Worm (Caenorhabditis elegans) whole organism, young adult: Measurements from ENCODE around the gene lin-32.

Experiments
- B0336.3 ChIP-seq: fragments of 200-800 bp; sonication (Bioruptor generic); IDR thresholded peaks from 2 replicates; pipeline ENCODE4 v1.3.6; 2022; ENCODE audit warnings: missing genetic modification characterization, missing compliant biosample characterization
- F23B12.7 ChIP-seq: sonication (generic microtip); optimal IDR thresholded peaks from 2 replicates; lab custom pipeline; 2017; ENCODE audit warnings: missing genetic modification characterization, mild to moderate bottlenecking, missing compliant biosample characterization, antibody characterized with exemption, moderate library complexity; ENCODE audit not compliant: insufficient read depth
- F52B5.7 ChIP-seq: sonication (generic microtip); optimal IDR thresholded peaks from 2 replicates; lab custom pipeline; 2016; ENCODE audit warnings: mild to moderate bottlenecking, missing genetic modification characterization, missing compliant biosample characterization
- F55B11.4 ChIP-seq: sonication (generic microtip); optimal IDR thresholded peaks from 2 replicates; lab custom pipeline; 2016; ENCODE audit warnings: missing compliant biosample characterization, missing genetic modification characterization, borderline replicate concordance; ENCODE audit not compliant: insufficient read depth
- F57A8.1 ChIP-seq: fragments of 200-800 bp; sonication (Bioruptor generic); optimal IDR thresholded peaks from 2 replicates; lab custom pipeline; 2018; ENCODE audit warnings: mild to moderate bottlenecking, missing genetic modification characterization, moderate library complexity, missing compliant biosample characterization
- T07F8.4 ChIP-seq: sonication (generic microtip); optimal IDR thresholded peaks from 2 replicates; lab custom pipeline; 2016; ENCODE audit warnings: mild to moderate bottlenecking, missing genetic modification characterization, moderate library complexity, missing compliant biosample characterization
- Y56A3A.18 ChIP-seq: fragments of 200-800 bp; sonication (Bioruptor generic); IDR thresholded peaks from 2 replicates; pipeline ENCODE4 v1.3.6; 2022; ENCODE audit warnings: missing genetic modification reagents, missing genetic modification characterization, missing compliant biosample characterization
- Y79H2A.3 ChIP-seq: fragments of 200-800 bp; sonication (Bioruptor generic); conservative IDR thresholded peaks from 2 replicates; pipeline ENCODE4 v1.3.6; 2022; ENCODE audit warnings: missing genetic modification reagents, missing genetic modification characterization, missing compliant biosample characterization
- athp-1 ChIP-seq: sonication (generic microtip); optimal IDR thresholded peaks from 2 replicates; lab custom pipeline; 2017; ENCODE audit warnings: mild to moderate bottlenecking, missing genetic modification characterization, missing compliant biosample characterization
- attf-3 ChIP-seq: fragments of 200-800 bp; sonication (Bioruptor generic); conservative IDR thresholded peaks from 2 replicates; pipeline ENCODE4 v1.3.6; 2022; ENCODE audit warnings: missing genetic modification reagents, missing genetic modification characterization, missing compliant biosample characterization
- cebp-1 ChIP-seq, 2 experiments: fragments of 200-800 bp in 1 of 2; sonication (Bioruptor generic) in 1 of 2; sonication (generic microtip) in 1 of 2; IDR thresholded peaks in 1 of 2; optimal IDR thresholded peaks in 1 of 2; 2 replicates each; pipeline versions ENCODE4 v1.3.6 to Lab custom; 2017 to 2022; ENCODE audit warnings: missing compliant biosample characterization in 2 of 2, missing genetic modification characterization in 2 of 2, mild to moderate bottlenecking in 1 of 2, missing genetic modification reagents in 1 of 2, moderate library complexity in 1 of 2
- cebp-2 ChIP-seq: fragments of 200-800 bp; sonication (Bioruptor generic); IDR thresholded peaks from 2 replicates; pipeline ENCODE4 v1.3.6; 2022; ENCODE audit warnings: missing genetic modification characterization, missing compliant biosample characterization
- ceh-100 ChIP-seq: fragments of 200-800 bp; sonication (Bioruptor generic); IDR thresholded peaks from 2 replicates; pipeline ENCODE4 v1.3.6; 2022; ENCODE audit warnings: missing genetic modification reagents, missing genetic modification characterization, missing compliant biosample characterization
- hlh-12 ChIP-seq: sonication (generic microtip); optimal IDR thresholded peaks from 2 replicates; lab custom pipeline; 2016; ENCODE audit warnings: missing genetic modification characterization, missing compliant biosample characterization
- lag-1 ChIP-seq: fragments of 200-800 bp; sonication (Bioruptor generic); IDR thresholded peaks from 2 replicates; pipeline ENCODE4 v1.3.6; 2022; ENCODE audit warnings: missing genetic modification reagents, missing genetic modification characterization, missing compliant biosample characterization
- lin-26 ChIP-seq: fragments of 200-800 bp; sonication (Bioruptor generic); IDR thresholded peaks from 2 replicates; pipeline ENCODE4 v1.3.6; 2022; ENCODE audit warnings: missing genetic modification reagents, missing genetic modification characterization, missing compliant biosample characterization
- lsy-27 ChIP-seq: sonication (generic microtip); optimal IDR thresholded peaks from 2 replicates; lab custom pipeline; 2017; ENCODE audit warnings: missing genetic modification characterization, mild to moderate bottlenecking, missing compliant biosample characterization, antibody characterized with exemption, missing genotype, borderline replicate concordance; ENCODE audit not compliant: insufficient read depth
- madf-3 ChIP-seq: fragments of 200-800 bp; sonication (Bioruptor generic); IDR thresholded peaks from 2 replicates; pipeline ENCODE4 v1.3.6; 2022; ENCODE audit warnings: missing genetic modification reagents, missing genetic modification characterization, missing compliant biosample characterization
- unc-130 ChIP-seq: sonication (generic microtip); optimal IDR thresholded peaks from 2 replicates; lab custom pipeline; 2016; ENCODE audit warnings: missing genetic modification reagents, missing genetic modification characterization, missing compliant biosample characterization
- zim-3 ChIP-seq: sonication (generic microtip); optimal IDR thresholded peaks from 2 replicates; lab custom pipeline; 2017; ENCODE audit warnings: mild to moderate bottlenecking, missing genetic modification characterization, moderate library complexity, missing compliant biosample characterization
- ztf-18 ChIP-seq: sonication (generic microtip); optimal IDR thresholded peaks from 2 replicates; lab custom pipeline; 2016; ENCODE audit warnings: missing genotype, mild to moderate bottlenecking, missing genetic modification characterization, missing compliant biosample characterization
- ztf-6 ChIP-seq: fragments of 200-800 bp; sonication (Bioruptor generic); IDR thresholded peaks from 2 replicates; pipeline ENCODE4 v1.3.6; 2022; ENCODE audit warnings: missing genetic modification reagents, missing genetic modification characterization, missing compliant biosample characterization

Gene lin-32

ce11 chrX:2191925-2192554 lies 37.9 kb downstream of the lin-32 start, which contains the start of gene gap-1:
Gene gap-1, plus strand, starts transcription at chrX:2192504.
- TF ChIP-seq unc-130 (GFP tag; lab: Kevin White, UChicago), result no peak

- TF ChIP-seq lin-26 (GFP tag; lab: Robert Waterston, UW), result no peak
- no peak for TF ChIP-seq ztf-18 (tag; lab: Kevin White, UChicago)
- TF ChIP-seq F57A8.1 (GFP tag; lab: Kevin White, UChicago), result no peak
- TF ChIP-seq Y79H2A.3 (GFP tag; lab: Robert Waterston, UW), result no peak
- no peak for TF ChIP-seq lsy-27
- no peak for TF ChIP-seq Y56A3A.18 (GFP tag; lab: Robert Waterston, UW)
- TF ChIP-seq F52B5.7 (tag; lab: Kevin White, UChicago), result no peak
- TF ChIP-seq F23B12.7 (tag; lab: Kevin White, UChicago), result no peak
- TF ChIP-seq ztf-6 (GFP tag; lab: Robert Waterston, UW), result no peak
- TF ChIP-seq zim-3 (tag; lab: Kevin White, UChicago), result no peak
- TF ChIP-seq cebp-1 (GFP tag; IDR thresholded peaks at IDR 0.05; lab: Robert Waterston, UW), result no peak
- no peak for TF ChIP-seq cebp-1 (tag; optimal IDR thresholded peaks at IDR 0.05; lab: Kevin White, UChicago)
- TF ChIP-seq T07F8.4 (tag; lab: Kevin White, UChicago), result no peak
- no peak for TF ChIP-seq madf-3 (GFP tag; lab: Robert Waterston, UW)
- no peak for TF ChIP-seq lag-1 (GFP tag; lab: Robert Waterston, UW)
- no peak for TF ChIP-seq F55B11.4 (tag; lab: Kevin White, UChicago)
- TF ChIP-seq B0336.3 (GFP tag; lab: Robert Waterston, UW), result no peak
Observed at ce11 chrX:2190740-2191139, 39.2 kb downstream of the lin-32 start.

ce11 chrX:2188885-2189284 lies 41.0 kb downstream of the lin-32 start:
- TF ChIP-seq hlh-12 (tag; lab: Kevin White, UChicago) (no peak), attf-3 (GFP tag; lab: Robert Waterston, UW) (no peak), athp-1 (tag; lab: Kevin White, UChicago) (no peak), cebp-2 (GFP tag; lab: Robert Waterston, UW) (no peak)

ce11 chrX:2180588-2180987 lies 49.3 kb downstream of the lin-32 start, which contains the start of gene F48B9.1:
Gene F48B9.1, plus strand, starts transcription at chrX:2180888.
- TF ChIP-seq ceh-100 (GFP tag; lab: Robert Waterston, UW), result no peak
